Worm (Caenorhabditis elegans): ENCODE measurements around the gene rpn-3.

ce11 chrIII:8437763-8438414, 9.3 kb upstream of the rpn-3 start:
- no peak for TF ChIP-seq W03F9.2 (tag; optimal IDR thresholded peaks at IDR 0.05)
- TF ChIP-seq him-1 (tag; optimal IDR thresholded peaks at IDR 0.05), result no peak
